Fruit fly (Drosophila melanogaster) whole organism, embryonic: ENCODE data around the gene Pop2.

ENCODE experiments used
- CG12769 ChIP-seq: fragments of 200-800 bp; sonication (Bioruptor generic); optimal IDR thresholded peaks from 2 replicates; lab custom pipeline; 2019; ENCODE audit warnings: missing biosample characterization, mild to moderate bottlenecking, missing genetic modification characterization, moderate library complexity
- CG13894 ChIP-seq: fragments of 200-800 bp; sonication (Bioruptor generic); optimal IDR thresholded peaks from 3 replicates; lab custom pipeline; 2018; ENCODE audit warnings: missing biosample characterization, mild to moderate bottlenecking, missing genetic modification characterization, moderate library complexity
- CG15269 ChIP-seq: fragments of 200-800 bp; sonication (Bioruptor generic); optimal IDR thresholded peaks from 2 replicates; lab custom pipeline; 2018; ENCODE audit warnings: missing biosample characterization, mild to moderate bottlenecking, missing genetic modification characterization, moderate library complexity
- CG15601 ChIP-seq: fragments of 200-800 bp; sonication (Bioruptor generic); optimal IDR thresholded peaks from 3 replicates; lab custom pipeline; 2019; ENCODE audit warnings: missing biosample characterization, mild to moderate bottlenecking, missing genetic modification characterization, moderate library complexity
- CG16779 ChIP-seq: fragments of 200-800 bp; sonication (Bioruptor generic); IDR thresholded peaks from 2 replicates; pipeline ENCODE4 v1.3.6; 2022; ENCODE audit warnings: missing biosample characterization, missing genetic modification characterization
- CG2116 ChIP-seq: fragments of 200-800 bp; sonication (Bioruptor generic); optimal IDR thresholded peaks from 3 replicates; lab custom pipeline; 2018; ENCODE audit warnings: missing biosample characterization, mild to moderate bottlenecking, missing genetic modification characterization
- CG2199 ChIP-seq: fragments of 200-800 bp; sonication (Bioruptor generic); IDR thresholded peaks from 3 replicates; pipeline ENCODE4 v1.3.6; 2022; ENCODE audit warnings: missing biosample characterization, missing genetic modification characterization
- CG34376 ChIP-seq: fragments of 200-800 bp; sonication (Bioruptor generic); optimal IDR thresholded peaks from 2 replicates; lab custom pipeline; 2018; ENCODE audit warnings: missing biosample characterization, mild to moderate bottlenecking, missing genetic modification characterization
- CG6175 ChIP-seq: fragments of 200-800 bp; sonication (Bioruptor generic); IDR thresholded peaks from 3 replicates; pipeline ENCODE4 v1.3.6; 2022; ENCODE audit warnings: missing biosample characterization, missing genetic modification characterization
- Deaf1 ChIP-seq: fragments of 200-800 bp; optimal IDR thresholded peaks from 3 replicates; lab custom pipeline; 2019; ENCODE audit warnings: missing biosample characterization, mild to moderate bottlenecking, missing genetic modification characterization, moderate library complexity
- Drgx ChIP-seq: fragments of 200-800 bp; sonication (Bioruptor generic); IDR thresholded peaks from 2 replicates; pipeline ENCODE4 v1.3.6; 2022; ENCODE audit warnings: missing biosample characterization, missing genetic modification characterization
- GATAe ChIP-seq: fragments of 200-800 bp; sonication (Bioruptor generic); conservative IDR thresholded peaks from 2 replicates; pipeline ENCODE4 v1.3.6; 2022; ENCODE audit warnings: missing biosample characterization, missing genetic modification characterization
- HLHmδ ChIP-seq: fragments of 200-800 bp; sonication (Bioruptor generic); optimal IDR thresholded peaks from 2 replicates; lab custom pipeline; 2018; ENCODE audit warnings: missing biosample characterization, mild to moderate bottlenecking, missing genetic modification characterization, moderate library complexity
- HmgZ ChIP-seq: fragments of 200-800 bp; sonication (Bioruptor generic); optimal IDR thresholded peaks from 2 replicates; lab custom pipeline; 2018; ENCODE audit warnings: missing biosample characterization, mild to moderate bottlenecking, missing genetic modification characterization
- MBD-R2 ChIP-seq: fragments of 200-800 bp; sonication (Bioruptor generic); IDR thresholded peaks from 2 replicates; pipeline ENCODE4 v1.3.6; 2022; ENCODE audit warnings: missing biosample characterization, missing genetic modification characterization
- Max ChIP-seq: fragments of 200-800 bp; sonication (Bioruptor generic); optimal IDR thresholded peaks from 2 replicates; lab custom pipeline; 2016; ENCODE audit warnings: missing biosample characterization, mild to moderate bottlenecking, missing genetic modification characterization
- Nf-YB ChIP-seq: fragments of 200-800 bp; sonication (Bioruptor generic); optimal IDR thresholded peaks from 3 replicates; lab custom pipeline; 2019; ENCODE audit warnings: missing biosample characterization, mild to moderate bottlenecking, missing genetic modification characterization, moderate library complexity
- Oli ChIP-seq: fragments of 200-800 bp; sonication (Bioruptor generic); optimal IDR thresholded peaks from 2 replicates; lab custom pipeline; 2018; ENCODE audit warnings: missing biosample characterization, mild to moderate bottlenecking, missing genetic modification characterization, moderate library complexity
- PHDP ChIP-seq: fragments of 200-800 bp; sonication (Bioruptor generic); optimal IDR thresholded peaks from 3 replicates; lab custom pipeline; 2018; ENCODE audit warnings: missing biosample characterization, mild to moderate bottlenecking, missing genetic modification characterization, moderate library complexity
- Pdp1 ChIP-seq, 2 experiments: fragments of 200-800 bp; sonication (Bioruptor generic); optimal IDR thresholded peaks; 3 replicates each; lab custom pipeline; 2016; ENCODE audit warnings: missing biosample characterization in 2 of 2, missing genetic modification characterization in 2 of 2, mild to moderate bottlenecking in 1 of 2, moderate library complexity in 1 of 2
- Rfx ChIP-seq: fragments of 200-800 bp; sonication (Bioruptor generic); IDR thresholded peaks from 2 replicates; pipeline ENCODE4 v1.3.6; 2022; ENCODE audit warnings: missing biosample characterization, missing genetic modification characterization
- Vsx1 ChIP-seq: fragments of 200-800 bp; sonication (Bioruptor generic); optimal IDR thresholded peaks from 2 replicates; lab custom pipeline; 2017; ENCODE audit warnings: missing biosample characterization, mild to moderate bottlenecking, missing genetic modification characterization, missing genetic modification reagents
- abd-A ChIP-seq: fragments of 200-800 bp; sonication (Bioruptor generic); optimal IDR thresholded peaks from 3 replicates; lab custom pipeline; 2019; ENCODE audit warnings: missing biosample characterization, mild to moderate bottlenecking, missing genetic modification characterization, moderate library complexity
- ac ChIP-seq: fragments of 200-800 bp; sonication (Bioruptor generic); optimal IDR thresholded peaks from 3 replicates; lab custom pipeline; 2017; ENCODE audit warnings: missing biosample characterization, mild to moderate bottlenecking, missing genetic modification characterization
- chinmo ChIP-seq: fragments of 200-800 bp; sonication (Bioruptor generic); IDR thresholded peaks from 4 replicates; pipeline ENCODE4 v1.3.6; 2022; ENCODE audit warnings: missing biosample characterization, missing genetic modification characterization; ENCODE audit not compliant: partially characterized antibody
- corto ChIP-seq: fragments of 200-800 bp; sonication (Bioruptor generic); optimal IDR thresholded peaks from 2 replicates; lab custom pipeline; 2016; ENCODE audit warnings: missing biosample characterization, mild to moderate bottlenecking, missing genetic modification characterization, moderate library complexity
- cwo ChIP-seq: fragments of 200-800 bp; sonication (Bioruptor generic); optimal IDR thresholded peaks from 3 replicates; lab custom pipeline; 2017; ENCODE audit warnings: missing biosample characterization, missing genetic modification characterization, mild to moderate bottlenecking, moderate library complexity, missing genetic modification reagents
- dimm ChIP-seq: fragments of 200-800 bp; sonication (Bioruptor generic); IDR thresholded peaks from 2 replicates; pipeline ENCODE4 v1.3.6; 2022; ENCODE audit warnings: missing biosample characterization, missing genetic modification characterization
- dm ChIP-seq: fragments of 200-800 bp; sonication (Bioruptor generic); optimal IDR thresholded peaks from 3 replicates; lab custom pipeline; 2016; ENCODE audit warnings: missing biosample characterization, missing genetic modification characterization
- exex ChIP-seq: fragments of 200-800 bp; sonication (Bioruptor generic); optimal IDR thresholded peaks from 4 replicates; lab custom pipeline; 2018; ENCODE audit warnings: missing biosample characterization, mild to moderate bottlenecking, missing genetic modification characterization, moderate library complexity
- gcm ChIP-seq: fragments of 200-800 bp; sonication (Bioruptor generic); optimal IDR thresholded peaks from 2 replicates; lab custom pipeline; 2019; ENCODE audit warnings: missing biosample characterization, mild to moderate bottlenecking, missing genetic modification characterization, moderate library complexity
- gro ChIP-seq: fragments of 200-800 bp; sonication (Bioruptor generic); optimal IDR thresholded peaks from 2 replicates; lab custom pipeline; 2016; ENCODE audit warnings: missing biosample characterization, missing genetic modification characterization
- gsb-n ChIP-seq: fragments of 200-800 bp; sonication (Bioruptor generic); optimal IDR thresholded peaks from 3 replicates; lab custom pipeline; 2018; ENCODE audit warnings: missing biosample characterization, mild to moderate bottlenecking, missing genetic modification characterization
- kni ChIP-seq: fragments of 200-800 bp; sonication (Bioruptor generic); optimal IDR thresholded peaks from 3 replicates; lab custom pipeline; 2017; ENCODE audit warnings: mild to moderate bottlenecking, missing biosample characterization, missing genetic modification reagents, missing genetic modification characterization
- lilli ChIP-seq: fragments of 200-800 bp; sonication (Bioruptor generic); optimal IDR thresholded peaks from 3 replicates; lab custom pipeline; 2016; ENCODE audit warnings: missing biosample characterization, missing genetic modification characterization
- lmd ChIP-seq: fragments of 200-800 bp; sonication (Bioruptor generic); IDR thresholded peaks from 2 replicates; pipeline ENCODE4 v1.3.6; 2022; ENCODE audit warnings: missing biosample characterization, missing genetic modification characterization
- onecut ChIP-seq: fragments of 200-800 bp; sonication (Bioruptor generic); IDR thresholded peaks from 2 replicates; pipeline ENCODE4 v1.3.6; 2022; ENCODE audit warnings: missing biosample characterization, missing genetic modification characterization
- sima ChIP-seq: fragments of 200-800 bp; sonication (Bioruptor generic); optimal IDR thresholded peaks from 2 replicates; lab custom pipeline; 2016; ENCODE audit warnings: missing biosample characterization, missing genetic modification characterization
- sug ChIP-seq: fragments of 200-800 bp; optimal IDR thresholded peaks from 2 replicates; lab custom pipeline; 2019; ENCODE audit warnings: missing biosample characterization, mild to moderate bottlenecking, missing genetic modification characterization, moderate library complexity
- twi ChIP-seq: fragments of 200-800 bp; optimal IDR thresholded peaks from 2 replicates; lab custom pipeline; 2019; ENCODE audit warnings: missing biosample characterization, mild to moderate bottlenecking, missing genetic modification characterization, moderate library complexity

Gene Pop2

dm6 chr3L:12040313-12040924 lies 37.7 kb upstream of the Pop2 start (continued):
- peak; percentile 37 for TF ChIP-seq exex (tag; lab: Kevin White, UChicago)
- no peak for TF ChIP-seq onecut (GFP tag; lab: Robert Waterston, UW)
- 0 out of 2 replicates have a peak, but pooled peaks have one; percentile 8 for TF ChIP-seq Drgx (GFP tag; lab: Robert Waterston, UW)
- TF ChIP-seq twi (tag; lab: Kevin White, UChicago) = no peak
- TF ChIP-seq GATAe = peak; percentile 19; the same call in 1 of the 2 replicates
- TF ChIP-seq gcm = no peak
- TF ChIP-seq Deaf1 (tag; lab: Kevin White, UChicago) = peak; percentile 63
- no peak for TF ChIP-seq lilli (GFP tag; lab: Kevin White, UChicago)
- TF ChIP-seq kni = peak; percentile 35
- no peak for TF ChIP-seq sima (GFP tag; lab: Kevin White, UChicago)
- peak; percentile 13 for TF ChIP-seq Nf-YB (GFP tag; lab: Kevin White, UChicago)
- TF ChIP-seq Max (GFP tag; lab: Kevin White, UChicago) = no peak
- peak; percentile 51 for TF ChIP-seq Vsx1 (GFP tag; lab: Kevin White, UChicago)
- no peak for TF ChIP-seq Oli (tag; lab: Kevin White, UChicago)
- TF ChIP-seq CG12769 = peak; percentile 25
- no peak for TF ChIP-seq dimm (GFP tag; lab: Robert Waterston, UW)
- TF ChIP-seq cwo = no peak
- TF ChIP-seq chinmo = no peak
- TF ChIP-seq HLHmδ (GFP tag; lab: Kevin White, UChicago) = no peak
- TF ChIP-seq Rfx (GFP tag; lab: Robert Waterston, UW) = no peak
- no peak for TF ChIP-seq CG2116 (GFP tag; lab: Kevin White, UChicago)
- TF ChIP-seq MBD-R2 (GFP tag; lab: Robert Waterston, UW) = no peak
- 0 out of 3 replicates have a peak, but pooled peaks have one; percentile 11 for TF ChIP-seq CG2199 (GFP tag; lab: Robert Waterston, UW)
- TF ChIP-seq HmgZ = peak; percentile 47
- peak in 1 of 2 experiments; percentile 35 for TF ChIP-seq Pdp1 (GFP tag; optimal IDR thresholded peaks at IDR 0.05; lab: Kevin White, UChicago)
- no peak for TF ChIP-seq PHDP (tag; lab: Kevin White, UChicago)
- no peak for TF ChIP-seq ac (GFP tag; lab: Kevin White, UChicago)
- no peak for TF ChIP-seq corto (GFP tag; lab: Kevin White, UChicago)
- no peak for TF ChIP-seq lmd (GFP tag; lab: Robert Waterston, UW)
- TF ChIP-seq, all 482 proteins: peak for 23

dm6 chr3L:12039084-12039483 lies 36.4 kb upstream of the Pop2 start:
- TF ChIP-seq CG15269 (tag; lab: Kevin White, UChicago) (peak; percentile 25), CG15601 (tag; lab: Kevin White, UChicago) (peak; percentile 64), CG13894 (peak; percentile 26), CG34376 (GFP tag; lab: Kevin White, UChicago) (peak; percentile 77), CG2199 (GFP tag; lab: Robert Waterston, UW) (0 out of 3 replicates have a peak, but pooled peaks have one; percentile 46), cwo (peak; percentile 80), gsb-n (tag; lab: Kevin White, UChicago) (peak; percentile 23), gro (GFP tag; lab: Kevin White, UChicago) (no peak), CG6175 (GFP tag; lab: Robert Waterston, UW) (0 out of 3 replicates have a peak, but pooled peaks have one; percentile 12), dm (GFP tag; lab: Kevin White, UChicago) (no peak), sug (tag; lab: Kevin White, UChicago) (peak; percentile 55), abd-A (tag; lab: Kevin White, UChicago) (peak; percentile 42), CG16779 (GFP tag; lab: Robert Waterston, UW) (no peak)
